Fruit fly (Drosophila melanogaster): ENCODE results near the gene CG6683.
A peak's percentile ranks its signal among the peaks of the same experiment; 100 is the strongest.

The CG6683 gene

DNA sequence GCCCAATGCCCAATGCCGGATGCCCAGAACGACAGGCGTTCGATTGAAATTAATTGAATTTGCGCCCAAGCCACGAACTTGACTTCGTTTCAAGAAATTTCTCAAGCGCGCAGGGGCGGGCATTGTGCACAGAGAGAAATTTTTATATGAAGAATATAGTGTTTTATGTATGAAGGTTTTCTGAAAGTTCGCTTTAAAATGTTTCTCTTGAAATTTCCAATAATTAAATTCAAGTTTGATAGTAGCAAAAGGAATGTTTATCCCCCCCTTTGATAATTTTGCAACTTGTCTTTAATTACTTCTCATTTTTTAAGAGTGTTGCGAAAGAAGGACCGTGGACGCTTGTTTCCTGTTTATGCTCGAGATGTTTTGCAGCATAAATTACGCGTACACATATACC, 29.1 kb upstream of the CG6683 start:
- TF ChIP-seq fd96Ca (GFP tag; IDR thresholded peaks at IDR 0.05) (no peak), CG9948 (tag; optimal IDR thresholded peaks at IDR 0.05) (peak; percentile 1), Snoo (tag; optimal IDR thresholded peaks at IDR 0.05) (no peak), CG4496 (GFP tag; IDR thresholded peaks at IDR 0.05) (no peak), D1 (tag; optimal IDR thresholded peaks at IDR 0.05) (peak; percentile 22), CG12605 (GFP tag; IDR thresholded peaks at IDR 0.05) (no peak), CG8159 (tag; optimal IDR thresholded peaks at IDR 0.05) (peak; percentile 1)

DNA sequence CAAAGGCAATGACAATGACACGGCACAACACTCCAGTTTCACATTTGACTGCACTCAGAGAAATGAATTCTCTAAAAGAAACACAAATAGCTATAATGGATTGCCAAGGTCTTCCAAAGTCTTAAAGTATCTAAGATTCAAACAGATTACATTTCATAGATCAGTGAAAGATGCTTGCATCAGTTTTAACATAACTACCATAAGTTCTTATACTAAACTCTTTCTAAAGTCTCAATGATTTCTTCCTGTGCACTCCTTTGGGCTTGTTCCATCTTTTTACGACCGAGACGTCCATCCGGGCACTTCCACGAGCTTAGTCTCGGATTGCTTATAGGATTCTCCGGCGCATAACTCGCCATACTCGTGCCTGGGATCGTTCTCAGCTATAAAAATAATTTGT, 27.5 kb upstream of the CG6683 start:
- TF ChIP-seq CG13204 (GFP tag; optimal IDR thresholded peaks at IDR 0.05) = no peak
- TF ChIP-seq CG8301 (tag; optimal IDR thresholded peaks at IDR 0.05) = no peak
- TF ChIP-seq CG8159 (tag; optimal IDR thresholded peaks at IDR 0.05) = no peak
- no peak for TF ChIP-seq CG9948 (tag; optimal IDR thresholded peaks at IDR 0.05)
- no peak for TF ChIP-seq CG15710 (tag; optimal IDR thresholded peaks at IDR 0.05)
- no peak for TF ChIP-seq CG32121 (GFP tag; IDR thresholded peaks at IDR 0.05)
- no peak for TF ChIP-seq Pif1B (GFP tag; optimal IDR thresholded peaks at IDR 0.05)
- TF ChIP-seq CG12605 (GFP tag; IDR thresholded peaks at IDR 0.05) = no peak
- TF ChIP-seq CG14655 (GFP tag; optimal IDR thresholded peaks at IDR 0.05) = no peak
- TF ChIP-seq CG34367 (tag; optimal IDR thresholded peaks at IDR 0.05) = no peak
- no peak for TF ChIP-seq Snoo (tag; optimal IDR thresholded peaks at IDR 0.05)
- TF ChIP-seq D1 (tag; optimal IDR thresholded peaks at IDR 0.05) = no peak

dm6 chr3L:8541669-8542068, 26.9 kb upstream of the CG6683 start:
- no peak for TF ChIP-seq CG10348 (GFP tag; IDR thresholded peaks at IDR 0.05)
- no peak for TF ChIP-seq EcR (GFP tag; optimal IDR thresholded peaks at IDR 0.05)
- no peak for TF ChIP-seq rn (GFP tag; IDR thresholded peaks at IDR 0.05)
- TF ChIP-seq CG8159 (tag; optimal IDR thresholded peaks at IDR 0.05) = no peak
- TF ChIP-seq CG32121 (GFP tag; IDR thresholded peaks at IDR 0.05) = no peak
- no peak for TF ChIP-seq CG8301 (tag; optimal IDR thresholded peaks at IDR 0.05)
- no peak for TF ChIP-seq fd96Ca (GFP tag; IDR thresholded peaks at IDR 0.05)
- TF ChIP-seq CG17806 (tag; optimal IDR thresholded peaks at IDR 0.05) = no peak
- no peak for TF ChIP-seq CG14655 (GFP tag; optimal IDR thresholded peaks at IDR 0.05)

DNA sequence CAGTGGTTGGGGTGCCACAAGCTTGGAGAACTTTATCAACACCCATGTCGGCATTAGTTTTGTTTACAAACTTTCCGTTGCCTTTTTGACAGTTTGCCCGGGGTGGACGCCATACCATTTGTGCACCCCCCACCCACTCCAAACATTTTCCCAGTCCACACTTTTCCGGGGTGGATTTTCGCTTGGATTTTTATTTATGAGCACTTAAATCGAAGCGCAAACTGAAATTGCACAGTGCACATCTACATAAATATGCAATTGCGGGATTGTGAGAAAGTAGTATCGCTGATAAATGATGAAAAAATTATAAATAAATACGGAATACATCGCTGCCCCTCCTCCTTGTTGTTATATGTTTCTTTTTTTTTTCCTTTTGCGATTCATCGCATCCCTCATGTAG, 25.8 kb upstream of the CG6683 start:
- no peak for TF ChIP-seq gl (tag; optimal IDR thresholded peaks at IDR 0.05)
- TF ChIP-seq Pif1B (GFP tag; optimal IDR thresholded peaks at IDR 0.05) = no peak
- no peak for TF ChIP-seq rn (GFP tag; IDR thresholded peaks at IDR 0.05)
- no peak for TF ChIP-seq Ets98B (GFP tag; IDR thresholded peaks at IDR 0.05)
- TF ChIP-seq CG9948 (tag; optimal IDR thresholded peaks at IDR 0.05) = no peak
- TF ChIP-seq CG8301 (tag; optimal IDR thresholded peaks at IDR 0.05) = no peak
- TF ChIP-seq fd96Ca (GFP tag; IDR thresholded peaks at IDR 0.05) = no peak
- TF ChIP-seq D1 (tag; optimal IDR thresholded peaks at IDR 0.05) = no peak
- no peak for TF ChIP-seq CG13204 (GFP tag; optimal IDR thresholded peaks at IDR 0.05)
- TF ChIP-seq Snoo (tag; optimal IDR thresholded peaks at IDR 0.05) = no peak
- TF ChIP-seq CG8159 (tag; optimal IDR thresholded peaks at IDR 0.05) = no peak
- no peak for TF ChIP-seq CG10348 (GFP tag; IDR thresholded peaks at IDR 0.05)
- TF ChIP-seq CG4496 (GFP tag; IDR thresholded peaks at IDR 0.05) = no peak
- no peak for TF ChIP-seq CG12605 (GFP tag; IDR thresholded peaks at IDR 0.05)
- no peak for TF ChIP-seq CG34367 (tag; optimal IDR thresholded peaks at IDR 0.05)
- TF ChIP-seq EcR (GFP tag; optimal IDR thresholded peaks at IDR 0.05) = no peak

- TF ChIP-seq CG9948 (tag; optimal IDR thresholded peaks at IDR 0.05) (no peak), Pif1B (GFP tag; optimal IDR thresholded peaks at IDR 0.05) (no peak), CG10348 (GFP tag; IDR thresholded peaks at IDR 0.05) (no peak), Ets98B (GFP tag; IDR thresholded peaks at IDR 0.05) (no peak), CG17806 (tag; optimal IDR thresholded peaks at IDR 0.05) (no peak), D1 (tag; optimal IDR thresholded peaks at IDR 0.05) (no peak)
These were observed 23.6 kb upstream of the CG6683 start for dm6 chr3L:8538355-8538754.

DNA sequence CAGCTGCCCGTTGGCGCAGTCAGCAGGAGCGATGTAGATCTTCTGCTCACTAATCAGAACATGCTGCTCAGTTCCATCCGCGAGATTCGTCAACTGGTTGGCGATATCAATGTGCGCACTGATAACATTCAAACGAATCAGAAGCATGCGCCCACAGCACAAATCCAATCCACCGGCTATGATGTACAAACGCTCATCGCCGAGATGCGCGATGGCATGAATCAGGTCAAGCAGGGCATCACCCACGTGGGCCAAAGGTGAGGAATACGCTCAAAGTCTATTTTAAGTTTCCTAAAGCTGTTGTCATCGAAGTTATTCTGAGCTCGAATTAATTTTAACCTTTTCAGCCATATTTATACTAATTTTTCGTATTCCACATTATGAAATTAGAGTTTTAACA, 21.7 kb upstream of the CG6683 start:
- TF ChIP-seq Pif1B (GFP tag; optimal IDR thresholded peaks at IDR 0.05) (no peak), CG14655 (GFP tag; optimal IDR thresholded peaks at IDR 0.05) (no peak), rn (GFP tag; IDR thresholded peaks at IDR 0.05) (no peak), Pif1A (GFP tag; optimal IDR thresholded peaks at IDR 0.05) (no peak), D1 (tag; optimal IDR thresholded peaks at IDR 0.05) (no peak), CG34367 (tag; optimal IDR thresholded peaks at IDR 0.05) (no peak), CG4496 (GFP tag; IDR thresholded peaks at IDR 0.05) (no peak), CG17806 (tag; optimal IDR thresholded peaks at IDR 0.05) (no peak), CG8159 (tag; optimal IDR thresholded peaks at IDR 0.05) (no peak), Snoo (tag; optimal IDR thresholded peaks at IDR 0.05) (no peak), CG10348 (GFP tag; IDR thresholded peaks at IDR 0.05) (no peak), CG8301 (tag; optimal IDR thresholded peaks at IDR 0.05) (no peak), EcR (GFP tag; optimal IDR thresholded peaks at IDR 0.05) (no peak), CG9948 (tag; optimal IDR thresholded peaks at IDR 0.05) (no peak), Ets98B (GFP tag; IDR thresholded peaks at IDR 0.05) (no peak), CG32121 (GFP tag; IDR thresholded peaks at IDR 0.05) (no peak), gl (tag; optimal IDR thresholded peaks at IDR 0.05) (no peak), CG12605 (GFP tag; IDR thresholded peaks at IDR 0.05) (no peak)

Data from whole organism, pupa.